Worm (Caenorhabditis elegans) whole organism, mixed stage, embryonic: ENCODE measurements around the gene str-3.

Experiments
- ces-1 ChIP-seq: fragments of 150-350 bp; optimal IDR thresholded peaks from 2 replicates; lab custom pipeline; 2014; ENCODE audit warnings: missing biosample characterization, missing genetic modification reagents, missing genetic modification characterization
- unc-62 ChIP-seq: fragments of 150-350 bp; optimal IDR thresholded peaks from 2 replicates; lab custom pipeline; 2014; ENCODE audit warnings: missing biosample characterization, missing genetic modification reagents, missing genetic modification characterization

- TF ChIP-seq ces-1 (GFP tag; lab: Kevin White, UChicago) (no peak), unc-62 (no peak)
Observed at ce11 chrIV:11112641-11113040, 12.5 kb upstream of the str-3 start, which contains the start of gene clc-9.
